Worm (Caenorhabditis elegans) whole organism, L2 larva: ENCODE results near the gene hmt-1.
"Not testable (repeated sequence)": the region's sequence is repeated elsewhere in the genome, so short reads cannot be mapped to it uniquely, and the experiment has no call there.

ENCODE experiments used
- blmp-1 ChIP-seq: sonication (generic microtip); optimal IDR thresholded peaks from 2 replicates; lab custom pipeline; 2017; ENCODE audit warnings: missing genetic modification characterization, mild to moderate bottlenecking, missing compliant biosample characterization, antibody characterized with exemption, moderate library complexity; ENCODE audit not compliant: insufficient read depth
- lin-13 ChIP-seq: fragments of 150-350 bp; optimal IDR thresholded peaks from 2 replicates; lab custom pipeline; 2014; ENCODE audit warnings: missing biosample characterization, missing genetic modification reagents, missing genetic modification characterization
- nhr-6 ChIP-seq: fragments of 150-350 bp; optimal IDR thresholded peaks from 2 replicates; lab custom pipeline; 2014; ENCODE audit warnings: missing biosample characterization, missing genetic modification characterization
- unc-39 ChIP-seq: fragments of 150-350 bp; optimal IDR thresholded peaks from 2 replicates; lab custom pipeline; 2014; ENCODE audit warnings: missing biosample characterization, missing genetic modification characterization
- unc-62 ChIP-seq: fragments of 150-350 bp; optimal IDR thresholded peaks from 2 replicates; lab custom pipeline; 2014; ENCODE audit warnings: missing biosample characterization, missing genetic modification reagents, missing genetic modification characterization

ce11 chrIII:11131475-11131874 lies 31.7 kb upstream of the hmt-1 start, which contains the start of gene pha-1:
- TF ChIP-seq nhr-6 (tag; lab: Kevin White, UChicago); unc-62; unc-39; blmp-1 (tag; lab: Kevin White, UChicago); lin-13 (GFP tag; lab: Kevin White, UChicago): not testable (repeated sequence)
